Fruit fly (Drosophila melanogaster) whole organism, embryonic: ENCODE data around the gene Fbw5.
A peak's percentile ranks its signal among the peaks of the same experiment; 100 is the strongest.

Source experiments
- ATbp ChIP-seq: fragments of 200-800 bp; sonication (Bioruptor generic); optimal IDR thresholded peaks from 2 replicates; lab custom pipeline; 2017; ENCODE audit warnings: missing biosample characterization, mild to moderate bottlenecking, missing genetic modification characterization, missing genetic modification reagents
- Bdp1 ChIP-seq: fragments of 200-800 bp; sonication (Bioruptor generic); optimal IDR thresholded peaks from 3 replicates; lab custom pipeline; 2016; ENCODE audit warnings: missing biosample characterization, missing genetic modification characterization
- BtbVII ChIP-seq: fragments of 200-800 bp; sonication (Bioruptor generic); optimal IDR thresholded peaks from 3 replicates; lab custom pipeline; 2017; ENCODE audit warnings: missing biosample characterization, mild to moderate bottlenecking, missing genetic modification characterization
- CG10565 ChIP-seq: fragments of 200-800 bp; sonication (Bioruptor generic); optimal IDR thresholded peaks from 3 replicates; lab custom pipeline; 2016; ENCODE audit warnings: missing biosample characterization, mild to moderate bottlenecking, missing genetic modification characterization
- CG12391 ChIP-seq: fragments of 200-800 bp; sonication (Bioruptor generic); optimal IDR thresholded peaks from 3 replicates; lab custom pipeline; 2018; ENCODE audit warnings: missing biosample characterization, mild to moderate bottlenecking, missing genetic modification characterization, moderate library complexity
- CG12659 ChIP-seq: fragments of 200-800 bp; sonication (Bioruptor generic); optimal IDR thresholded peaks from 3 replicates; lab custom pipeline; 2017; ENCODE audit warnings: mild to moderate bottlenecking, missing biosample characterization, missing genetic modification reagents, missing genetic modification characterization
- CG14014 ChIP-seq: fragments of 200-800 bp; sonication (Bioruptor generic); IDR thresholded peaks from 2 replicates; pipeline ENCODE4 v1.3.6; 2022; ENCODE audit warnings: missing biosample characterization, missing genetic modification characterization
- CG1602 ChIP-seq: fragments of 200-800 bp; sonication (Bioruptor generic); optimal IDR thresholded peaks from 3 replicates; lab custom pipeline; 2016; ENCODE audit warnings: missing biosample characterization, missing genetic modification characterization
- CG1647 ChIP-seq: fragments of 200-800 bp; sonication (Bioruptor generic); optimal IDR thresholded peaks from 3 replicates; lab custom pipeline; 2016; ENCODE audit warnings: missing biosample characterization, missing genetic modification characterization
- CG17568 ChIP-seq: fragments of 200-800 bp; sonication (Bioruptor generic); optimal IDR thresholded peaks from 2 replicates; lab custom pipeline; 2018; ENCODE audit warnings: missing biosample characterization, mild to moderate bottlenecking, missing genetic modification characterization, moderate library complexity
- CG18619 ChIP-seq: fragments of 200-800 bp; sonication (Bioruptor generic); optimal IDR thresholded peaks from 3 replicates; lab custom pipeline; 2017; ENCODE audit warnings: missing biosample characterization, mild to moderate bottlenecking, missing genetic modification characterization
- CG3407 ChIP-seq: fragments of 200-800 bp; sonication (Bioruptor generic); optimal IDR thresholded peaks from 2 replicates; lab custom pipeline; 2018; ENCODE audit warnings: missing biosample characterization, mild to moderate bottlenecking, missing genetic modification characterization
- CG5180 ChIP-seq: fragments of 200-800 bp; sonication (Bioruptor generic); optimal IDR thresholded peaks from 3 replicates; lab custom pipeline; 2017; ENCODE audit warnings: missing biosample characterization, missing genetic modification characterization, mild to moderate bottlenecking, moderate library complexity, missing genetic modification reagents
- CG8281 ChIP-seq: fragments of 200-800 bp; sonication (Bioruptor generic); optimal IDR thresholded peaks from 2 replicates; lab custom pipeline; 2018; ENCODE audit warnings: missing biosample characterization, mild to moderate bottlenecking, missing genetic modification characterization, moderate library complexity
- CG8765 ChIP-seq: fragments of 200-800 bp; sonication (Bioruptor generic); IDR thresholded peaks from 2 replicates; pipeline ENCODE4 v1.3.6; 2022; ENCODE audit warnings: missing biosample characterization, missing genetic modification characterization
- CG8944 ChIP-seq: fragments of 200-800 bp; sonication (Bioruptor generic); optimal IDR thresholded peaks from 3 replicates; lab custom pipeline; 2016; ENCODE audit warnings: missing biosample characterization, missing genetic modification characterization
- Gsc ChIP-seq: fragments of 200-800 bp; sonication (Bioruptor generic); IDR thresholded peaks from 2 replicates; pipeline ENCODE4 v1.3.6; 2022; ENCODE audit warnings: missing biosample characterization, missing genetic modification characterization
- H15 ChIP-seq: fragments of 200-800 bp; sonication (Bioruptor generic); IDR thresholded peaks from 3 replicates; pipeline ENCODE4 v1.3.6; 2022; ENCODE audit warnings: missing biosample characterization, missing genetic modification characterization
- Hand ChIP-seq: fragments of 200-800 bp; sonication (Bioruptor generic); optimal IDR thresholded peaks from 2 replicates; lab custom pipeline; 2017; ENCODE audit warnings: mild to moderate bottlenecking, missing biosample characterization, missing genetic modification reagents, missing genetic modification characterization
- Hsf ChIP-seq: fragments of 200-800 bp; sonication (Bioruptor generic); optimal IDR thresholded peaks from 3 replicates; lab custom pipeline; 2016; ENCODE audit warnings: missing biosample characterization, missing genetic modification characterization
- MESR4 ChIP-seq: fragments of 200-800 bp; sonication (Bioruptor generic); optimal IDR thresholded peaks from 2 replicates; lab custom pipeline; 2018; ENCODE audit warnings: missing biosample characterization, mild to moderate bottlenecking, missing genetic modification characterization, moderate library complexity
- Mad ChIP-seq: fragments of 200-800 bp; sonication (Bioruptor generic); optimal IDR thresholded peaks from 2 replicates; lab custom pipeline; 2016; ENCODE audit warnings: missing biosample characterization, missing genetic modification characterization
- Oaz ChIP-seq: fragments of 200-800 bp; sonication (Bioruptor generic); IDR thresholded peaks from 2 replicates; pipeline ENCODE4 v1.3.6; 2022; ENCODE audit warnings: missing biosample characterization, missing genetic modification characterization
- Sox100B ChIP-seq: fragments of 200-800 bp; sonication (Bioruptor generic); optimal IDR thresholded peaks from 3 replicates; lab custom pipeline; 2018; ENCODE audit warnings: missing biosample characterization, mild to moderate bottlenecking, missing genetic modification characterization
- Spps ChIP-seq: fragments of 200-800 bp; sonication (Bioruptor generic); optimal IDR thresholded peaks from 2 replicates; lab custom pipeline; 2018; ENCODE audit warnings: missing biosample characterization, mild to moderate bottlenecking, missing genetic modification characterization
- Ssrp ChIP-seq: fragments of 200-800 bp; sonication (Bioruptor generic); optimal IDR thresholded peaks from 2 replicates; lab custom pipeline; 2018; ENCODE audit warnings: missing biosample characterization, mild to moderate bottlenecking, missing genetic modification characterization, moderate library complexity
- Stat92E ChIP-seq, 3 experiments: fragments of >200 bp in 2 of 3; fragments of 200-800 bp in 1 of 3; sonication (Bioruptor generic) in 1 of 3; optimal IDR thresholded peaks; 2 replicates each; lab custom pipeline; 2017 to 2019; ENCODE audit warnings: missing biosample characterization in 3 of 3, missing genetic modification characterization in 3 of 3, mild to moderate bottlenecking in 1 of 3, moderate library complexity in 1 of 3
- Taf1 ChIP-seq: fragments of 200-800 bp; sonication (Bioruptor generic); IDR thresholded peaks from 2 replicates; pipeline ENCODE4 v1.3.6; 2022; ENCODE audit warnings: missing biosample characterization, missing genetic modification characterization
- Trl ChIP-seq, 3 experiments: fragments of >200 bp in 2 of 3; fragments of 200-800 bp in 1 of 3; sonication (Bioruptor generic) in 1 of 3; optimal IDR thresholded peaks; 2 replicates in 1 of 3; 3 replicates in 2 of 3; lab custom pipeline; 2016 to 2017; ENCODE audit warnings: missing biosample characterization in 1 of 3, missing genetic modification characterization in 1 of 3
- bbx ChIP-seq: fragments of 200-800 bp; sonication (Bioruptor generic); IDR thresholded peaks from 2 replicates; pipeline ENCODE4 v1.3.6; 2022; ENCODE audit warnings: missing biosample characterization, missing genetic modification characterization; ENCODE audit not compliant: partially characterized antibody
- bsh ChIP-seq, 2 experiments: fragments of 200-800 bp; sonication (Bioruptor generic); optimal IDR thresholded peaks; 2 replicates each; lab custom pipeline; 2017 to 2018; ENCODE audit warnings: mild to moderate bottlenecking in 2 of 2, missing biosample characterization in 2 of 2, missing genetic modification characterization in 2 of 2, moderate library complexity in 1 of 2
- crol ChIP-seq: fragments of 200-800 bp; sonication (Bioruptor generic); IDR thresholded peaks from 2 replicates; pipeline ENCODE4 v1.3.6; 2022; ENCODE audit warnings: missing biosample characterization, missing genetic modification characterization
- da ChIP-seq: fragments of 200-800 bp; sonication (Bioruptor generic); optimal IDR thresholded peaks from 2 replicates; lab custom pipeline; 2016; ENCODE audit warnings: missing biosample characterization, missing genetic modification characterization
- ems ChIP-seq: fragments of 200-800 bp; sonication (Bioruptor generic); optimal IDR thresholded peaks from 3 replicates; lab custom pipeline; 2016; ENCODE audit warnings: missing biosample characterization, missing genetic modification characterization
- ftz-f1 ChIP-seq: fragments of 200-800 bp; sonication (Bioruptor generic); optimal IDR thresholded peaks from 2 replicates; lab custom pipeline; 2016; ENCODE audit warnings: missing biosample characterization, missing genetic modification characterization
- gem ChIP-seq: fragments of 200-800 bp; sonication (Bioruptor generic); optimal IDR thresholded peaks from 2 replicates; lab custom pipeline; 2019; ENCODE audit warnings: missing biosample characterization, mild to moderate bottlenecking, missing genetic modification characterization, moderate library complexity
- gfzf ChIP-seq: fragments of 200-800 bp; sonication (Bioruptor generic); optimal IDR thresholded peaks from 2 replicates; lab custom pipeline; 2016; ENCODE audit warnings: missing biosample characterization, mild to moderate bottlenecking, missing genetic modification characterization, moderate library complexity
- gsb-n ChIP-seq: fragments of 200-800 bp; sonication (Bioruptor generic); optimal IDR thresholded peaks from 3 replicates; lab custom pipeline; 2018; ENCODE audit warnings: missing biosample characterization, mild to moderate bottlenecking, missing genetic modification characterization
- ham ChIP-seq: fragments of 200-800 bp; sonication (Bioruptor generic); IDR thresholded peaks from 2 replicates; pipeline ENCODE4 v1.3.6; 2022; ENCODE audit warnings: missing biosample characterization, missing genetic modification characterization
- inv ChIP-seq: fragments of 200-800 bp; sonication (Bioruptor generic); IDR thresholded peaks from 2 replicates; pipeline ENCODE4 v1.3.6; 2022; ENCODE audit warnings: missing biosample characterization, missing genetic modification characterization; ENCODE audit not compliant: partially characterized antibody
- kah ChIP-seq: fragments of 200-800 bp; sonication (Bioruptor generic); optimal IDR thresholded peaks from 2 replicates; lab custom pipeline; 2018; ENCODE audit warnings: missing biosample characterization, mild to moderate bottlenecking, missing genetic modification characterization
- lmd ChIP-seq: fragments of 200-800 bp; sonication (Bioruptor generic); IDR thresholded peaks from 2 replicates; pipeline ENCODE4 v1.3.6; 2022; ENCODE audit warnings: missing biosample characterization, missing genetic modification characterization
- prd ChIP-seq, 3 experiments: fragments of >200 bp in 2 of 3; fragments of 200-800 bp in 1 of 3; sonication (Bioruptor generic) in 1 of 3; optimal IDR thresholded peaks in 2 of 3; IDR thresholded peaks in 1 of 3; 2 replicates in 2 of 3; 3 replicates in 1 of 3; pipeline versions ENCODE4 v1.3.6 to Lab custom; 2017 to 2022; ENCODE audit warnings: missing biosample characterization in 1 of 3, missing genetic modification characterization in 1 of 3
- sc ChIP-seq, 3 experiments: fragments of >200 bp in 2 of 3; fragments of 200-800 bp in 1 of 3; sonication (Bioruptor generic) in 1 of 3; optimal IDR thresholded peaks; 2 replicates in 2 of 3; 3 replicates in 1 of 3; lab custom pipeline; 2017; ENCODE audit warnings: mild to moderate bottlenecking in 1 of 3, missing biosample characterization in 1 of 3, missing genetic modification characterization in 1 of 3, missing genetic modification reagents in 1 of 3
- sima ChIP-seq: fragments of 200-800 bp; sonication (Bioruptor generic); optimal IDR thresholded peaks from 2 replicates; lab custom pipeline; 2016; ENCODE audit warnings: missing biosample characterization, missing genetic modification characterization
- tap ChIP-seq: fragments of 200-800 bp; optimal IDR thresholded peaks from 3 replicates; lab custom pipeline; 2019; ENCODE audit warnings: missing biosample characterization, mild to moderate bottlenecking, missing genetic modification characterization, moderate library complexity
- trh ChIP-seq: fragments of 200-800 bp; sonication (Bioruptor generic); optimal IDR thresholded peaks from 2 replicates; lab custom pipeline; 2016; ENCODE audit warnings: missing biosample characterization, missing genetic modification characterization

The Fbw5 gene

dm6 chr2L:6098479-6099269, 32.9 kb upstream of the Fbw5 start, which contains the start of gene CG9175 (continued):
- TF ChIP-seq sc (optimal IDR thresholded peaks at IDR 0.05; lab: Kevin White, UChicago) (no peak), sc (GFP tag; optimal IDR thresholded peaks at IDR 0.05; lab: Kevin White, UChicago) (no peak), Oaz (peak; percentile 13; the same call in 1 of the 2 replicates), gem (peak; percentile 4), CG8281 (tag; lab: Kevin White, UChicago) (no peak), Hsf (GFP tag; lab: Kevin White, UChicago) (peak; percentile 26), CG10565 (GFP tag; lab: Kevin White, UChicago) (no peak), CG3407 (no peak), lmd (GFP tag; lab: Robert Waterston, UW) (no peak), Trl (optimal IDR thresholded peaks at IDR 0.05; lab: Kevin White, UChicago) (no peak), Trl (GFP tag; optimal IDR thresholded peaks at IDR 0.05; lab: Kevin White, UChicago) (peak; percentile 12), MESR4 (GFP tag; lab: Kevin White, UChicago) (peak; percentile 98), da (GFP tag; lab: Kevin White, UChicago) (no peak), crol (GFP tag; lab: Robert Waterston, UW) (peak; percentile 40), CG8765 (GFP tag; lab: Robert Waterston, UW) (no peak), CG1647 (GFP tag; lab: Kevin White, UChicago) (peak; percentile 13), bsh (GFP tag; optimal IDR thresholded peaks at IDR 0.05; lab: Kevin White, UChicago) (peak in 1 of 2 experiments; percentile 24), Ssrp (tag; lab: Kevin White, UChicago) (no peak), CG12659 (GFP tag; lab: Kevin White, UChicago) (peak; percentile 88), BtbVII (GFP tag; lab: Kevin White, UChicago) (no peak), tap (tag; lab: Kevin White, UChicago) (peak; percentile 42), CG8944 (GFP tag; lab: Kevin White, UChicago) (no peak), CG18619 (GFP tag; lab: Kevin White, UChicago) (peak; percentile 36), bbx (peak; percentile 97), CG14014 (no peak), Hand (GFP tag; lab: Kevin White, UChicago) (no peak), ems (GFP tag; lab: Kevin White, UChicago) (no peak), gsb-n (peak; percentile 6), CG17568 (no peak), prd (optimal IDR thresholded peaks at IDR 0.05; lab: Kevin White, UChicago) (no peak), prd (GFP tag; IDR thresholded peaks at IDR 0.05; lab: Robert Waterston, UW) (0 out of 3 replicates have a peak, but pooled peaks have one; percentile 18), Taf1 (GFP tag; lab: Robert Waterston, UW) (no peak), Gsc (GFP tag; lab: Robert Waterston, UW) (no peak), ATbp (no peak), CG12391 (tag; lab: Kevin White, UChicago) (peak; percentile 58), Mad (GFP tag; lab: Kevin White, UChicago) (peak; percentile 30), CG1602 (no peak), Spps (peak; percentile 7), Sox100B (no peak), inv (peak; percentile 94), trh (GFP tag; lab: Kevin White, UChicago) (no peak), gfzf (GFP tag; lab: Kevin White, UChicago) (peak; percentile 41), Bdp1 (GFP tag; lab: Kevin White, UChicago) (peak; percentile 16), CG5180 (GFP tag; lab: Kevin White, UChicago) (no peak), kah (GFP tag; lab: Kevin White, UChicago) (no peak), ham (GFP tag; lab: Robert Waterston, UW) (no peak), sima (GFP tag; lab: Kevin White, UChicago) (no peak), ftz-f1 (GFP tag; lab: Kevin White, UChicago) (peak; percentile 5), H15 (GFP tag; lab: Robert Waterston, UW) (no peak), Stat92E (GFP tag; optimal IDR thresholded peaks at IDR 0.05; lab: Kevin White, UChicago) (peak in 1 of 3 experiments; percentile 81)
